Worm (Caenorhabditis elegans) whole organism, L4/young adult: ENCODE measurements around the gene F02H6.7.

Source experiments
- W03F9.2 ChIP-seq: fragments of 150-350 bp; optimal IDR thresholded peaks from 2 replicates; lab custom pipeline; 2014; ENCODE audit warnings: missing biosample characterization, missing genetic modification characterization
- dao-5 ChIP-seq: sonication (generic microtip); optimal IDR thresholded peaks from 2 replicates; lab custom pipeline; 2016; ENCODE audit warnings: missing genotype, missing genetic modification characterization, moderate library complexity, missing compliant biosample characterization
- him-1 ChIP-seq: sonication (generic microtip); optimal IDR thresholded peaks from 2 replicates; lab custom pipeline; 2016; ENCODE audit warnings: missing genotype, missing genetic modification reagents, missing genetic modification characterization, missing compliant biosample characterization

- TF ChIP-seq him-1 (no peak), W03F9.2 (no peak), dao-5 (tag; lab: Kevin White, UChicago) (no peak)
Measured at ce11 chrIV:14227138-14227537, 831 bp downstream of the F02H6.7 start.
